Worm (Caenorhabditis elegans) whole organism, L4 larva: ENCODE data around the gene T13F2.2.
A peak's percentile ranks its signal among the peaks of the same experiment; 100 is the strongest.

Experiments
- F49E8.2 ChIP-seq: sonication (generic microtip); optimal IDR thresholded peaks from 2 replicates; lab custom pipeline; 2016; ENCODE audit warnings: missing compliant biosample characterization, mild to moderate bottlenecking, missing genetic modification characterization, borderline replicate concordance
- R02D3.7 ChIP-seq: fragments of 150-350 bp; sonication (generic microtip); optimal IDR thresholded peaks from 3 replicates; lab custom pipeline; 2014; ENCODE audit warnings: missing biosample characterization, missing genetic modification characterization
- T20F7.1 ChIP-seq: fragments of 200-800 bp; sonication (Bioruptor generic); optimal IDR thresholded peaks from 2 replicates; lab custom pipeline; 2018; ENCODE audit warnings: mild to moderate bottlenecking, missing genetic modification characterization, missing compliant biosample characterization
- T26A8.4 ChIP-seq: fragments of 200-800 bp; sonication (Bioruptor generic); IDR thresholded peaks from 2 replicates; pipeline ENCODE4 v1.3.6; 2022; ENCODE audit warnings: missing genetic modification characterization, missing compliant biosample characterization
- Y105C5A.15 ChIP-seq: fragments of 200-800 bp; sonication (Bioruptor generic); IDR thresholded peaks from 2 replicates; pipeline ENCODE4 v1.3.6; 2022; ENCODE audit warnings: missing genetic modification characterization, missing compliant biosample characterization
- aha-1 ChIP-seq: fragments of 150-350 bp; peaks from one replicate; lab custom pipeline; 2014; ENCODE audit warnings: missing biosample characterization, missing genetic modification characterization
- aly-2 ChIP-seq: sonication (generic microtip); optimal IDR thresholded peaks from 2 replicates; lab custom pipeline; 2018; ENCODE audit warnings: missing biosample characterization, missing genetic modification characterization
- ama-1 ChIP-seq: fragments of 150-350 bp; optimal IDR thresholded peaks from 2 replicates; lab custom pipeline; 2014; ENCODE audit warnings: inconsistent platforms, mixed read lengths
- cey-2 ChIP-seq: sonication (generic microtip); optimal IDR thresholded peaks from 3 replicates; lab custom pipeline; 2017; ENCODE audit warnings: missing genetic modification characterization, mild to moderate bottlenecking, missing compliant biosample characterization, antibody characterized with exemption, borderline replicate concordance; ENCODE audit not compliant: insufficient read depth
- daf-16 ChIP-seq, 3 experiments: sonication (generic microtip); optimal IDR thresholded peaks; 2 replicates each; lab custom pipeline; 2016 to 2017; ENCODE audit warnings: missing genetic modification characterization in 3 of 3, missing genetic modification reagents in 3 of 3, mild to moderate bottlenecking in 2 of 3, missing compliant biosample characterization in 2 of 3, missing biosample characterization in 1 of 3, moderate library complexity in 1 of 3
- dmd-8 ChIP-seq: fragments of 200-800 bp; sonication (Bioruptor generic); IDR thresholded peaks from 2 replicates; pipeline ENCODE4 v1.3.6; 2022; ENCODE audit warnings: missing genetic modification characterization, missing compliant biosample characterization
- egl-43 ChIP-seq: fragments of 200-800 bp; sonication (Bioruptor generic); IDR thresholded peaks from 2 replicates; pipeline ENCODE4 v1.3.6; 2022; ENCODE audit warnings: missing genetic modification reagents, missing genetic modification characterization, missing compliant biosample characterization
- fos-1 ChIP-seq: fragments of 150-350 bp; optimal IDR thresholded peaks from 2 replicates; lab custom pipeline; 2014; ENCODE audit warnings: missing biosample characterization, missing genetic modification characterization
- hlh-11 ChIP-seq: fragments of 200-800 bp; sonication (Bioruptor generic); optimal IDR thresholded peaks from 2 replicates; lab custom pipeline; 2018; ENCODE audit warnings: mild to moderate bottlenecking, missing genetic modification characterization, missing compliant biosample characterization
- hlh-30 ChIP-seq: sonication (generic microtip); optimal IDR thresholded peaks from 2 replicates; lab custom pipeline; 2017; ENCODE audit warnings: antibody characterized with exemption, mild to moderate bottlenecking, missing genetic modification characterization, missing compliant biosample characterization; ENCODE audit not compliant: insufficient read depth
- lim-7 ChIP-seq: fragments of 200-800 bp; sonication (Bioruptor generic); IDR thresholded peaks from 2 replicates; pipeline ENCODE4 v1.3.6; 2022; ENCODE audit warnings: missing genetic modification characterization, missing compliant biosample characterization
- lin-29 ChIP-seq: fragments of 200-800 bp; sonication (Bioruptor generic); IDR thresholded peaks from 2 replicates; pipeline ENCODE4 v1.3.6; 2022; ENCODE audit warnings: missing genetic modification reagents, missing genetic modification characterization, missing compliant biosample characterization
- lir-3 ChIP-seq: sonication (generic microtip); optimal IDR thresholded peaks from 2 replicates; lab custom pipeline; 2016; ENCODE audit warnings: mild to moderate bottlenecking, missing genetic modification characterization, missing compliant biosample characterization
- lsy-2 ChIP-seq, 2 experiments: fragments of 150-350 bp in 1 of 2; sonication (generic microtip) in 1 of 2; optimal IDR thresholded peaks; 2 replicates each; lab custom pipeline; 2014 to 2017; ENCODE audit warnings: missing biosample characterization in 2 of 2, missing genetic modification characterization in 2 of 2
- madf-5 ChIP-seq, 2 experiments: fragments of 200-800 bp; sonication (Bioruptor generic); IDR thresholded peaks; 2 replicates each; pipeline ENCODE4 v1.3.6; 2022; ENCODE audit warnings: missing compliant biosample characterization in 2 of 2, missing genetic modification characterization in 2 of 2
- madf-9 ChIP-seq: fragments of 200-800 bp; sonication (Bioruptor generic); conservative IDR thresholded peaks from 2 replicates; pipeline ENCODE4 v1.3.6; 2022; ENCODE audit warnings: missing genetic modification reagents, missing genetic modification characterization, missing compliant biosample characterization
- mdl-1 ChIP-seq, 2 experiments: fragments of 150-350 bp in 1 of 2; sonication (generic microtip) in 1 of 2; optimal IDR thresholded peaks; 2 replicates each; lab custom pipeline; 2014 to 2017; ENCODE audit warnings: missing biosample characterization in 2 of 2, missing genetic modification characterization in 2 of 2
- mep-1 ChIP-seq: fragments of 150-350 bp; sonication (generic microtip); optimal IDR thresholded peaks from 3 replicates; lab custom pipeline; 2014; ENCODE audit warnings: missing biosample characterization, missing genetic modification characterization
- nhr-102 ChIP-seq: sonication (generic microtip); optimal IDR thresholded peaks from 2 replicates; lab custom pipeline; 2016; ENCODE audit warnings: mild to moderate bottlenecking, missing genetic modification characterization, moderate library complexity, missing compliant biosample characterization
- nhr-111 ChIP-seq: fragments of 200-800 bp; sonication (Bioruptor generic); optimal IDR thresholded peaks from 2 replicates; lab custom pipeline; 2018; ENCODE audit warnings: mild to moderate bottlenecking, missing genetic modification characterization, missing compliant biosample characterization
- nhr-237 ChIP-seq: sonication (generic microtip); optimal IDR thresholded peaks from 2 replicates; lab custom pipeline; 2017; ENCODE audit warnings: missing biosample characterization, missing genetic modification characterization
- nhr-41 ChIP-seq: fragments of 200-800 bp; sonication (Bioruptor generic); IDR thresholded peaks from 2 replicates; pipeline ENCODE4 v1.3.6; 2022; ENCODE audit warnings: missing genetic modification reagents, missing genetic modification characterization, missing compliant biosample characterization
- nhr-48 ChIP-seq: sonication (generic microtip); optimal IDR thresholded peaks from 2 replicates; lab custom pipeline; 2016; ENCODE audit warnings: mild to moderate bottlenecking, missing genetic modification characterization, missing compliant biosample characterization
- nhr-6 ChIP-seq: fragments of 150-350 bp; optimal IDR thresholded peaks from 2 replicates; lab custom pipeline; 2014; ENCODE audit warnings: missing biosample characterization, missing genetic modification characterization
- nhr-76 ChIP-seq: fragments of 150-350 bp; optimal IDR thresholded peaks from 2 replicates; lab custom pipeline; 2014; ENCODE audit warnings: missing biosample characterization, missing genetic modification characterization
- php-3 ChIP-seq: fragments of 200-800 bp; sonication (Bioruptor generic); IDR thresholded peaks from 2 replicates; pipeline ENCODE4 v1.3.6; 2022; ENCODE audit warnings: missing genetic modification reagents, missing genetic modification characterization, missing compliant biosample characterization
- pqm-1 ChIP-seq: sonication (generic microtip); optimal IDR thresholded peaks from 2 replicates; lab custom pipeline; 2017; ENCODE audit warnings: missing biosample characterization, missing genetic modification characterization
- rbr-2 ChIP-seq: sonication (generic microtip); optimal IDR thresholded peaks from 2 replicates; lab custom pipeline; 2016; ENCODE audit warnings: missing genotype, missing genetic modification characterization, missing compliant biosample characterization
- sdz-12 ChIP-seq: fragments of 200-800 bp; sonication (Bioruptor generic); optimal IDR thresholded peaks from 2 replicates; lab custom pipeline; 2018; ENCODE audit warnings: mild to moderate bottlenecking, missing genetic modification characterization, missing compliant biosample characterization
- set-16 ChIP-seq: fragments of 200-800 bp; sonication (Bioruptor generic); IDR thresholded peaks from 2 replicates; pipeline ENCODE4 v1.3.6; 2022; ENCODE audit warnings: missing genetic modification reagents, missing genetic modification characterization, missing compliant biosample characterization
- spr-1 ChIP-seq: sonication (generic microtip); optimal IDR thresholded peaks from 2 replicates; lab custom pipeline; 2016; ENCODE audit warnings: mild to moderate bottlenecking, missing genetic modification characterization, missing compliant biosample characterization
- tra-1 ChIP-seq: fragments of 200-800 bp; sonication (Bioruptor generic); IDR thresholded peaks from 2 replicates; pipeline ENCODE4 v1.3.6; 2022; ENCODE audit warnings: missing genetic modification reagents, missing genetic modification characterization, missing compliant biosample characterization
- zag-1 ChIP-seq: fragments of 150-350 bp; optimal IDR thresholded peaks from 2 replicates; lab custom pipeline; 2014; ENCODE audit warnings: missing biosample characterization, missing genetic modification characterization
- zip-11 ChIP-seq: fragments of 200-800 bp; sonication (Bioruptor generic); IDR thresholded peaks from 2 replicates; pipeline ENCODE4 v1.3.6; 2022; ENCODE audit warnings: missing genetic modification characterization, missing compliant biosample characterization
- zip-2 ChIP-seq: fragments of 150-350 bp; optimal IDR thresholded peaks from 2 replicates; lab custom pipeline; 2014; ENCODE audit warnings: missing biosample characterization, missing genetic modification characterization
- ztf-11 ChIP-seq: fragments of 150-350 bp; optimal IDR thresholded peaks from 2 replicates; lab custom pipeline; 2014; ENCODE audit warnings: missing biosample characterization, missing genetic modification characterization
- ztf-7 ChIP-seq: fragments of 150-350 bp; optimal IDR thresholded peaks from 2 replicates; lab custom pipeline; 2014; ENCODE audit warnings: missing biosample characterization, missing genetic modification characterization

Gene T13F2.2

ce11 chrIV:9824480-9824879 lies 27.3 kb upstream of the T13F2.2 start, which contains the start of gene catp-6:
Gene catp-6 (minus strand): TSS chrIV:9824580.
- TF ChIP-seq spr-1 (tag; lab: Kevin White, UChicago) (no peak), madf-9 (GFP tag; lab: Robert Waterston, UW) (no peak), hlh-30 (tag; lab: Kevin White, UChicago) (no peak)

DNA sequence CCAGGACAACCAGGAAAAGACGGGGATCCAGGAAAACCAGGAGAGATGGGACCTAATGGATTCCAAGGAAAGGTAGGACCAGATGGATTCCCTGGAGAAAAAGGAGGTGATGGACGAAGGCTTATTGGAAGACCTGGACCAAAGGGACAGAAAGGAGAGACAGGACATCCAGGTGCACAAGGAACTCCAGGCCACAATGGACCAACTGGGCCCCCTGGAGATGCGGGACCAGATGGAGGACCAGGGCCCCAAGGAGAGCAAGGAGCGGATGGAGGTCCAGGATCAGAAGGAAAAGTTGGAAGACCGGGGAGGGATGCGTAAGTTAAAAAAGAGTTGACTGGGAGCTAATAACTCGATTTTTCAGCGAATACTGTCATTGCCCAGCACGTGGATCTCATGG lies 25.4 kb upstream of the T13F2.2 start:
- TF ChIP-seq nhr-48, result no peak
- TF ChIP-seq set-16 (GFP tag; lab: Robert Waterston, UW), result peak; percentile 71

DNA sequence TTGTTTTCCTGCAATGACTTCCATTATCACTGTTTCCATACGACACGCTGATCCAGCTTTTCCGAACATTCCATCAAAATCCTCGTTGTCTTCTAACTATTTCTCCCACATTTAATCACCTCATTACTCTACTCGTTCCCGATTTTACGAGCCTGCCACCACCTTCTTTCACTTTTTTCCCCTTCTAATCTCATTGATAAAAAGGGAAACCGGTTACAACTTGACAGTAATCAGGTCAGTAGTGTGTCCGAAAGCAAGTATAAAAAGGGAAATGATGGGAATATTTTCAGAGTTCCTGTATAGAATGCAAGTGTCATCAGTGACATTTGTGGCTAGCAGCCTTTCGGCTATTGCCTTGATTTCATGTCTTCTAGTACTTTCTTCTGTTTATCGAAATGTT lies 24.5 kb upstream of the T13F2.2 start, which contains the start of gene col-123:
Gene col-123, plus strand, starts transcription at position 301 of the 400 bp plus-strand sequence.
- TF ChIP-seq nhr-41 (GFP tag; lab: Robert Waterston, UW), result no peak
- TF ChIP-seq mdl-1 (tag; optimal IDR thresholded peaks at IDR 0.05; lab: Kevin White, UChicago), result no peak

DNA sequence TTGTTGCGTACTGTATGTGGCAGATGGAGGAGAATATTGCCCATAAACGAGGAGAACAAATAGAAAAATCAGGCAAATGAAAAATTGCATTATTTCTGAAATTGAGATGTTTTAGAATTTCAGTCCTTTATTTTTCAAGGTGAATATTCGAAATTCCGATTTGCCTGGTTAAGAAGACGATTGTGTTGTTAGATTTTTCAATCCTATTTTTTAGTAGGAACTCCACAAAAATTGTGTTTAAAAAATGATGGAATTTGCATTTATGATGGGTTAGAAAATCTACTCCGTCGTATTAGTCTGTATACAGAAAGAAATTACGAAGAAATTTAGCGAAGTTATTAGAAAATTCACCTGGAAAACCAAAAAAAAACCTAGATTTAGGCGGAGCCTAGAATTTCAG lies 18.3 kb upstream of the T13F2.2 start, which contains the start of gene egl-20:
Gene egl-20, minus strand, starts transcription at position 101 of the 400 bp plus-strand sequence.
- no peak for TF ChIP-seq F49E8.2 (tag; lab: Kevin White, UChicago)
- no peak for TF ChIP-seq madf-5 (GFP tag; IDR thresholded peaks at IDR 0.05; lab: Robert Waterston, UW)
- no peak for TF ChIP-seq hlh-11 (tag; lab: Kevin White, UChicago)
- TF ChIP-seq rbr-2 (tag; lab: Kevin White, UChicago), result no peak
- TF ChIP-seq dmd-8, result no peak
- TF ChIP-seq lin-29 (GFP tag; lab: Robert Waterston, UW), result no peak
- no peak for TF ChIP-seq cey-2 (tag; lab: Kevin White, UChicago)
- no peak for TF ChIP-seq php-3 (GFP tag; lab: Robert Waterston, UW)
- TF ChIP-seq zip-11, result no peak
- TF ChIP-seq zag-1 (tag; lab: Kevin White, UChicago), result no peak
- no peak for TF ChIP-seq T20F7.1 (GFP tag; lab: Kevin White, UChicago)
- no peak for TF ChIP-seq nhr-102 (tag; lab: Kevin White, UChicago)
- TF ChIP-seq T26A8.4 (GFP tag; lab: Robert Waterston, UW), result no peak
- no peak for TF ChIP-seq Y105C5A.15
- no peak for TF ChIP-seq R02D3.7 (tag; lab: Kevin White, UChicago)
- TF ChIP-seq nhr-6 (tag; lab: Kevin White, UChicago), result no peak

- TF ChIP-seq pqm-1, result no peak
- peak; percentile 63 for TF ChIP-seq aha-1 (tag; lab: Kevin White, UChicago)
- TF ChIP-seq, all 104 proteins: peak for 1
Measured at ce11 chrIV:9811487-9811886, 14.3 kb upstream of the T13F2.2 start.

DNA sequence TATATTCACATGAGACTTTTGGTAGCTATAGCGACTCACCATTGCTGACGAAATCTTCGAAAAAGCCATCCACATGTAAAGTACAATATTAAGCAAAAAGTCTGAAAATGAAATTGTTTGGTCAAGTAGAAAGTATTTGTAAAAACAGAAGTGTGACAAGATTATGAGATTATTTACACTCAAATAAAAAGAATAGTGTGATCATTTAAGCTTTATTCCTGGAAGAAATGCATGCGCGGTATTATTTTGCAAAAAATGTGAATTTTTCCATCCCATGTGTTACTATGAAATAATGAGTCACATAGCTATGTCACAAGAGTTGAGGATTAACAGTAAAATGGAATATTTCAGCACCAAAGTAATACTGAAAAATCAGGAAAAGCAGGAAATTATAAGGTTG lies 13.5 kb upstream of the T13F2.2 start, which contains the start of gene dct-15:
Gene dct-15, minus strand, starts transcription at position 101 of the 400 bp plus-strand sequence.
- TF ChIP-seq nhr-111, result no peak
- TF ChIP-seq egl-43 (GFP tag; lab: Robert Waterston, UW), result no peak
- TF ChIP-seq fos-1 (tag; lab: Kevin White, UChicago), result no peak
- TF ChIP-seq lim-7 (GFP tag; lab: Robert Waterston, UW), result no peak
- no peak for TF ChIP-seq ztf-7 (tag; lab: Kevin White, UChicago)

DNA sequence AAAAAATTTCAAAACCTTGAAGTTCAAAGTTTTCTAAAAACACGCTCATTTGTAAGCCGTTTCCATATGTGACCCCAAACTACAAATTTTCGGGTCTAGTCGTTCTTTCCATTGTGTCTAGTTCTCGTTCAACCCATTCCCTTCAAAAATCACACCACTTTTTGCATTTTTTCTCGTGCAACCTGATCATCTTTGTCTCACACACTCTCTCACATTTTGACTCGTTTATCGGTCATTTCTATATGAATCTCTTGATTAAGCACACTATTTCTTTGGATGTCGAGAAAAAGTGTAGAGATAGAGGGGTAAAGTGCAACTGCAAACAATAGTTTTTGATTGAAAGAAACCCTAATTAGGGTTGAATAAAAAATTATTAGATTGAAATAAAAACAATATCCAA lies 6.4 kb upstream of the T13F2.2 start:
- TF ChIP-seq nhr-76 (tag; lab: Kevin White, UChicago) (no peak), mep-1 (tag; lab: Kevin White, UChicago) (peak; percentile 79), daf-16 (GFP tag; optimal IDR thresholded peaks at IDR 0.05; lab: Kevin White, UChicago) (no peak), daf-16 (tag; optimal IDR thresholded peaks at IDR 0.05; lab: Kevin White, UChicago) (peak; percentile 70), ztf-11 (tag; lab: Kevin White, UChicago) (no peak), dmd-8 (no peak), aly-2 (no peak), lsy-2 (tag; optimal IDR thresholded peaks at IDR 0.05; lab: Kevin White, UChicago) (peak in 1 of 2 experiments; percentile 71), nhr-237 (no peak), lir-3 (tag; lab: Kevin White, UChicago) (no peak), sdz-12 (no peak), zip-2 (tag; lab: Kevin White, UChicago) (no peak), ama-1 (lab: Kevin White, UChicago) (no peak), tra-1 (GFP tag; lab: Robert Waterston, UW) (no peak)
